Fruit fly (Drosophila melanogaster): ENCODE results near the gene CG6013.

The CG6013 gene

dm6 chr3R:19028758-19029157, 2.5 kb upstream of the CG6013 start, which contains the start of the genes GatA and P5cr (continued):
- TF ChIP-seq Neu2 (GFP tag; optimal IDR thresholded peaks at IDR 0.05; ENCODE audit: borderline replicate concordance) (no peak), CG2678 (tag; optimal IDR thresholded peaks at IDR 0.05) (peak; percentile 81), tll (GFP tag; optimal IDR thresholded peaks at IDR 0.05) (no peak), CG7372 (GFP tag; IDR thresholded peaks at IDR 0.05) (peak; percentile 71), ab (GFP tag; optimal IDR thresholded peaks at IDR 0.05) (peak; percentile 38), jigr1 (GFP tag; IDR thresholded peaks at IDR 0.05) (no peak), B-H1 (GFP tag; IDR thresholded peaks at IDR 0.05) (peak; percentile 48; the same call in 1 of the 3 replicates), NC2α (GFP tag; optimal IDR thresholded peaks at IDR 0.05) (no peak), E2f2 (GFP tag; IDR thresholded peaks at IDR 0.05) (peak; percentile 61), lilli (GFP tag; optimal IDR thresholded peaks at IDR 0.05) (peak; percentile 97), Side (GFP tag; optimal IDR thresholded peaks at IDR 0.05) (peak; percentile 79), CG13624 (GFP tag; optimal IDR thresholded peaks at IDR 0.05) (peak; percentile 91), CG17568 (GFP tag; optimal IDR thresholded peaks at IDR 0.05) (no peak), tna (GFP tag; IDR thresholded peaks at IDR 0.05; ENCODE audit: partially characterized antibody) (no peak), CG13296 (GFP tag; optimal IDR thresholded peaks at IDR 0.05) (peak; percentile 83), cas (GFP tag; IDR thresholded peaks at IDR 0.05) (peak; percentile 67; the same call in 1 of the 2 replicates), CG8388 (GFP tag; optimal IDR thresholded peaks at IDR 0.05) (peak; percentile 32), CG1233 (GFP tag; optimal IDR thresholded peaks at IDR 0.05) (peak; percentile 64), schlank (tag; optimal IDR thresholded peaks at IDR 0.05) (peak; percentile 88), Ravus (GFP tag; IDR thresholded peaks at IDR 0.05) (peak; percentile 34), Asciz (GFP tag; optimal IDR thresholded peaks at IDR 0.05) (no peak), Hr78 (GFP tag; optimal IDR thresholded peaks at IDR 0.05) (no peak), CG4617 (GFP tag; optimal IDR thresholded peaks at IDR 0.05; ENCODE audit: borderline replicate concordance) (peak; percentile 80), CG33213 (GFP tag; optimal IDR thresholded peaks at IDR 0.05) (peak; percentile 75), CG32532 (GFP tag; IDR thresholded peaks at IDR 0.05) (peak; percentile 94), CG10543 (GFP tag; optimal IDR thresholded peaks at IDR 0.05) (peak; percentile 30), CG2116 (GFP tag; optimal IDR thresholded peaks at IDR 0.05) (peak; percentile 17), Hey (tag; optimal IDR thresholded peaks at IDR 0.05) (peak; percentile 58), phol (tag; optimal IDR thresholded peaks at IDR 0.05) (peak; percentile 42), lmd (GFP tag; IDR thresholded peaks at IDR 0.05) (peak; percentile 84; the same call in 1 of the 2 replicates), croc (GFP tag; conservative IDR thresholded peaks at IDR 0.05) (no peak), chm (GFP tag; IDR thresholded peaks at IDR 0.05) (peak; percentile 38; the same call in 1 of the 2 replicates), Meics (GFP tag; optimal IDR thresholded peaks at IDR 0.05) (peak; percentile 88), ato (GFP tag; IDR thresholded peaks at IDR 0.05; ENCODE audit: partially characterized antibody) (no peak), CG17186 (GFP tag; optimal IDR thresholded peaks at IDR 0.05) (no peak), Max (GFP tag; optimal IDR thresholded peaks at IDR 0.05) (no peak), Usf (GFP tag; optimal IDR thresholded peaks at IDR 0.05) (peak; percentile 61), Dfd (GFP tag; optimal IDR thresholded peaks at IDR 0.05) (no peak), CG31365 (tag; optimal IDR thresholded peaks at IDR 0.05) (peak; percentile 47), hb (GFP tag; IDR thresholded peaks at IDR 0.05; ENCODE audit: partially characterized antibody) (no peak), CG14050 (GFP tag; IDR thresholded peaks at IDR 0.05) (peak; percentile 14; the same call in 1 of the 3 replicates), CG4707 (GFP tag; optimal IDR thresholded peaks at IDR 0.05) (peak; percentile 41), CG11723 (GFP tag; optimal IDR thresholded peaks at IDR 0.05) (peak; percentile 57), CG7745 (tag; optimal IDR thresholded peaks at IDR 0.05) (no peak), YL-1 (GFP tag; optimal IDR thresholded peaks at IDR 0.05) (peak; percentile 55), Ets65A (GFP tag) (peak; percentile 97), CG18011 (GFP tag; optimal IDR thresholded peaks at IDR 0.05) (peak; percentile 70), onecut (GFP tag; IDR thresholded peaks at IDR 0.05) (peak; percentile 96), stwl (tag; optimal IDR thresholded peaks at IDR 0.05) (no peak), BtbVII (GFP tag; optimal IDR thresholded peaks at IDR 0.05) (peak; percentile 64)

All from whole organism, embryonic.